Worm (Caenorhabditis elegans) whole organism, L4/young adult: ENCODE results near the gene fbxa-157.

Source experiments
- dao-5 ChIP-seq: sonication (generic microtip); optimal IDR thresholded peaks from 2 replicates; lab custom pipeline; 2016; ENCODE audit warnings: missing genotype, missing genetic modification characterization, moderate library complexity, missing compliant biosample characterization
- him-1 ChIP-seq: sonication (generic microtip); optimal IDR thresholded peaks from 2 replicates; lab custom pipeline; 2016; ENCODE audit warnings: missing genotype, missing genetic modification reagents, missing genetic modification characterization, missing compliant biosample characterization

- TF ChIP-seq dao-5 = no peak
- TF ChIP-seq him-1 (tag; lab: Kevin White, UChicago) = no peak
Observed at ce11 chrV:17943877-17944472, 44.4 kb downstream of the fbxa-157 start.
